Fruit fly (Drosophila melanogaster) whole organism, embryonic: ENCODE measurements around the gene CG6356.
A peak's percentile ranks its signal among the peaks of the same experiment; 100 is the strongest.

Experiments
- CG12391 ChIP-seq: fragments of 200-800 bp; sonication (Bioruptor generic); optimal IDR thresholded peaks from 3 replicates; lab custom pipeline; 2018; ENCODE audit warnings: missing biosample characterization, mild to moderate bottlenecking, missing genetic modification characterization, moderate library complexity
- CG13894 ChIP-seq: fragments of 200-800 bp; sonication (Bioruptor generic); optimal IDR thresholded peaks from 3 replicates; lab custom pipeline; 2018; ENCODE audit warnings: missing biosample characterization, mild to moderate bottlenecking, missing genetic modification characterization, moderate library complexity
- CG15479 ChIP-seq: fragments of 200-800 bp; sonication (Bioruptor generic); optimal IDR thresholded peaks from 3 replicates; lab custom pipeline; 2019; ENCODE audit warnings: missing biosample characterization, mild to moderate bottlenecking, missing genetic modification characterization, moderate library complexity
- D ChIP-seq, 2 experiments: fragments of 200-800 bp in 1 of 2; fragments of >200 bp in 1 of 2; sonication (Bioruptor generic) in 1 of 2; optimal IDR thresholded peaks; 2 replicates in 1 of 2; 3 replicates in 1 of 2; lab custom pipeline; 2017; ENCODE audit warnings: mild to moderate bottlenecking in 1 of 2, missing biosample characterization in 1 of 2, missing genetic modification characterization in 1 of 2, missing genetic modification reagents in 1 of 2
- dati ChIP-seq: fragments of 200-800 bp; sonication (Bioruptor generic); IDR thresholded peaks from 2 replicates; pipeline ENCODE4 v1.3.6; 2022; ENCODE audit warnings: missing biosample characterization, missing genetic modification characterization
- dmrt11E ChIP-seq: fragments of 200-800 bp; sonication (Bioruptor generic); optimal IDR thresholded peaks from 3 replicates; lab custom pipeline; 2018; ENCODE audit warnings: missing biosample characterization, mild to moderate bottlenecking, missing genetic modification characterization, moderate library complexity
- yki ChIP-seq: fragments of >200 bp; optimal IDR thresholded peaks from 3 replicates; lab custom pipeline; 2018
- zf30C ChIP-seq: fragments of 200-800 bp; sonication (Bioruptor generic); optimal IDR thresholded peaks from 3 replicates; lab custom pipeline; 2018; ENCODE audit warnings: missing biosample characterization, mild to moderate bottlenecking, missing genetic modification characterization

dm6 chr3R:24252494-24252893, 31.3 kb upstream of the CG6356 start, which contains the start of gene beta-PheRS:
- no peak for TF ChIP-seq dati
- TF ChIP-seq dmrt11E (tag; lab: Kevin White, UChicago) = peak; percentile 15
- no peak for TF ChIP-seq CG15479 (GFP tag; lab: Kevin White, UChicago)
- no peak for TF ChIP-seq yki (lab: Kevin White, UChicago)
- TF ChIP-seq D (optimal IDR thresholded peaks at IDR 0.05; lab: Kevin White, UChicago) = no peak
- no peak for TF ChIP-seq D (GFP tag; optimal IDR thresholded peaks at IDR 0.05; lab: Kevin White, UChicago)
- peak; percentile 76 for TF ChIP-seq CG12391
- TF ChIP-seq zf30C = no peak
- TF ChIP-seq CG13894 (tag; lab: Kevin White, UChicago) = no peak
